Worm (Caenorhabditis elegans) whole organism, L4 larva: Measurements from ENCODE around the gene srlf-31.

Experiments
- D1046.2 ChIP-seq: fragments of 200-800 bp; sonication (Bioruptor generic); IDR thresholded peaks from 2 replicates; pipeline ENCODE4 v1.3.6; 2022; ENCODE audit warnings: missing genetic modification characterization, missing compliant biosample characterization
- F26F4.8 ChIP-seq: fragments of 200-800 bp; sonication (Bioruptor generic); conservative IDR thresholded peaks from 2 replicates; pipeline ENCODE4 v1.3.6; 2022; ENCODE audit warnings: missing genetic modification characterization, missing compliant biosample characterization
- F37D6.2 ChIP-seq: sonication (generic microtip); optimal IDR thresholded peaks from 2 replicates; lab custom pipeline; 2016; ENCODE audit warnings: mild to moderate bottlenecking, missing genetic modification characterization, missing compliant biosample characterization
- F44E2.7 ChIP-seq: fragments of 200-800 bp; sonication (Bioruptor generic); IDR thresholded peaks from 2 replicates; pipeline ENCODE4 v2.1.2; 2022; ENCODE audit warnings: missing genetic modification characterization, missing compliant biosample characterization
- R02D3.7 ChIP-seq: fragments of 150-350 bp; sonication (generic microtip); optimal IDR thresholded peaks from 3 replicates; lab custom pipeline; 2014; ENCODE audit warnings: missing biosample characterization, missing genetic modification characterization
- T26A8.4 ChIP-seq: fragments of 200-800 bp; sonication (Bioruptor generic); IDR thresholded peaks from 2 replicates; pipeline ENCODE4 v1.3.6; 2022; ENCODE audit warnings: missing genetic modification characterization, missing compliant biosample characterization
- Y105C5A.15 ChIP-seq: fragments of 200-800 bp; sonication (Bioruptor generic); IDR thresholded peaks from 2 replicates; pipeline ENCODE4 v1.3.6; 2022; ENCODE audit warnings: missing genetic modification characterization, missing compliant biosample characterization
- ZK337.2 ChIP-seq: fragments of 200-800 bp; sonication (Bioruptor generic); IDR thresholded peaks from 2 replicates; pipeline ENCODE4 v1.3.6; 2022; ENCODE audit warnings: missing genetic modification reagents, missing genetic modification characterization, missing compliant biosample characterization
- aha-1 ChIP-seq: fragments of 150-350 bp; peaks from one replicate; lab custom pipeline; 2014; ENCODE audit warnings: missing biosample characterization, missing genetic modification characterization
- aly-2 ChIP-seq: sonication (generic microtip); optimal IDR thresholded peaks from 2 replicates; lab custom pipeline; 2018; ENCODE audit warnings: missing biosample characterization, missing genetic modification characterization
- arid-1 ChIP-seq: fragments of 200-800 bp; sonication (Bioruptor generic); conservative IDR thresholded peaks from 2 replicates; pipeline ENCODE4 v1.3.6; 2022; ENCODE audit warnings: missing genetic modification reagents, missing genetic modification characterization, missing compliant biosample characterization
- ceh-20 ChIP-seq: fragments of 200-800 bp; sonication (Bioruptor generic); IDR thresholded peaks from 2 replicates; pipeline ENCODE4 v1.3.6; 2022; ENCODE audit warnings: missing genetic modification reagents, missing genetic modification characterization, missing compliant biosample characterization
- ceh-28 ChIP-seq: fragments of 150-350 bp; optimal IDR thresholded peaks from 2 replicates; lab custom pipeline; 2014; ENCODE audit warnings: missing biosample characterization, missing genetic modification reagents, missing genetic modification characterization
- ceh-62 ChIP-seq: sonication (generic microtip); optimal IDR thresholded peaks from 2 replicates; lab custom pipeline; 2017; ENCODE audit warnings: missing biosample characterization, missing genetic modification characterization
- ces-1 ChIP-seq: fragments of 150-350 bp; sonication (generic microtip); optimal IDR thresholded peaks from 4 replicates; lab custom pipeline; 2014; ENCODE audit warnings: missing biosample characterization, missing genetic modification reagents, missing genetic modification characterization
- cey-2 ChIP-seq: sonication (generic microtip); optimal IDR thresholded peaks from 3 replicates; lab custom pipeline; 2017; ENCODE audit warnings: missing genetic modification characterization, mild to moderate bottlenecking, missing compliant biosample characterization, antibody characterized with exemption, borderline replicate concordance; ENCODE audit not compliant: insufficient read depth
- ctbp-1 ChIP-seq: fragments of 200-800 bp; sonication (Bioruptor generic); IDR thresholded peaks from 2 replicates; pipeline ENCODE4 v1.3.6; 2022; ENCODE audit warnings: missing genetic modification reagents, missing genetic modification characterization, missing compliant biosample characterization
- daf-16 ChIP-seq, 3 experiments: sonication (generic microtip); optimal IDR thresholded peaks; 2 replicates each; lab custom pipeline; 2016 to 2017; ENCODE audit warnings: missing genetic modification characterization in 3 of 3, missing genetic modification reagents in 3 of 3, mild to moderate bottlenecking in 2 of 3, missing compliant biosample characterization in 2 of 3, missing biosample characterization in 1 of 3, moderate library complexity in 1 of 3
- daf-19 ChIP-seq: fragments of 200-800 bp; sonication (Bioruptor generic); conservative IDR thresholded peaks from 2 replicates; pipeline ENCODE4 v1.3.6; 2022; ENCODE audit warnings: missing genetic modification characterization, missing compliant biosample characterization
- dmd-6 ChIP-seq: fragments of 200-800 bp; sonication (Bioruptor generic); IDR thresholded peaks from 2 replicates; pipeline ENCODE4 v1.3.6; 2022; ENCODE audit warnings: missing genetic modification reagents, missing genetic modification characterization, missing compliant biosample characterization
- dmd-8 ChIP-seq: fragments of 200-800 bp; sonication (Bioruptor generic); IDR thresholded peaks from 2 replicates; pipeline ENCODE4 v1.3.6; 2022; ENCODE audit warnings: missing genetic modification characterization, missing compliant biosample characterization
- dve-1 ChIP-seq: sonication (generic microtip); optimal IDR thresholded peaks from 2 replicates; lab custom pipeline; 2017; ENCODE audit warnings: antibody characterized with exemption, mild to moderate bottlenecking, missing genetic modification characterization, missing compliant biosample characterization; ENCODE audit not compliant: insufficient read depth
- hif-1 ChIP-seq, 2 experiments: sonication (generic microtip); optimal IDR thresholded peaks; 2 replicates each; lab custom pipeline; 2016 to 2017; ENCODE audit warnings: missing compliant biosample characterization in 2 of 2, missing genetic modification characterization in 2 of 2, missing genetic modification reagents in 2 of 2, missing genotype in 2 of 2, mild to moderate bottlenecking in 1 of 2
- hlh-30 ChIP-seq: sonication (generic microtip); optimal IDR thresholded peaks from 2 replicates; lab custom pipeline; 2017; ENCODE audit warnings: antibody characterized with exemption, mild to moderate bottlenecking, missing genetic modification characterization, missing compliant biosample characterization; ENCODE audit not compliant: insufficient read depth
- lin-1 ChIP-seq: fragments of 200-800 bp; sonication (Bioruptor generic); IDR thresholded peaks from 2 replicates; pipeline ENCODE4 v1.3.6; 2022; ENCODE audit warnings: missing genetic modification reagents, missing genetic modification characterization, missing compliant biosample characterization
- lin-13 ChIP-seq: fragments of 150-350 bp; optimal IDR thresholded peaks from 2 replicates; lab custom pipeline; 2014; ENCODE audit warnings: missing biosample characterization, missing genetic modification reagents, missing genetic modification characterization
- lin-29 ChIP-seq: fragments of 200-800 bp; sonication (Bioruptor generic); IDR thresholded peaks from 2 replicates; pipeline ENCODE4 v1.3.6; 2022; ENCODE audit warnings: missing genetic modification reagents, missing genetic modification characterization, missing compliant biosample characterization
- lin-39 ChIP-seq: fragments of 150-350 bp; optimal IDR thresholded peaks from 2 replicates; lab custom pipeline; 2014; ENCODE audit warnings: missing biosample characterization, missing genetic modification reagents, missing genetic modification characterization
- madf-5 ChIP-seq, 2 experiments: fragments of 200-800 bp; sonication (Bioruptor generic); IDR thresholded peaks; 2 replicates each; pipeline ENCODE4 v1.3.6; 2022; ENCODE audit warnings: missing compliant biosample characterization in 2 of 2, missing genetic modification characterization in 2 of 2
- mdl-1 ChIP-seq, 2 experiments: fragments of 150-350 bp in 1 of 2; sonication (generic microtip) in 1 of 2; optimal IDR thresholded peaks; 2 replicates each; lab custom pipeline; 2014 to 2017; ENCODE audit warnings: missing biosample characterization in 2 of 2, missing genetic modification characterization in 2 of 2
- mep-1 ChIP-seq: fragments of 150-350 bp; sonication (generic microtip); optimal IDR thresholded peaks from 3 replicates; lab custom pipeline; 2014; ENCODE audit warnings: missing biosample characterization, missing genetic modification characterization
- mes-2 ChIP-seq: sonication (generic microtip); optimal IDR thresholded peaks from 2 replicates; lab custom pipeline; 2016; ENCODE audit warnings: missing genotype, mild to moderate bottlenecking, missing genetic modification characterization, missing compliant biosample characterization; ENCODE audit not compliant: poor library complexity, severe bottlenecking
- mxl-3 ChIP-seq: fragments of 200-800 bp; sonication (Bioruptor generic); optimal IDR thresholded peaks from 2 replicates; lab custom pipeline; 2018; ENCODE audit warnings: mild to moderate bottlenecking, missing genetic modification characterization, missing compliant biosample characterization
- nhr-11 ChIP-seq: fragments of 150-350 bp; optimal IDR thresholded peaks from 2 replicates; lab custom pipeline; 2014; ENCODE audit warnings: missing biosample characterization, missing genetic modification characterization
- nhr-237 ChIP-seq: sonication (generic microtip); optimal IDR thresholded peaks from 2 replicates; lab custom pipeline; 2017; ENCODE audit warnings: missing biosample characterization, missing genetic modification characterization
- nhr-28 ChIP-seq: fragments of 150-350 bp; optimal IDR thresholded peaks from 2 replicates; lab custom pipeline; 2014; ENCODE audit warnings: missing biosample characterization, missing genetic modification characterization
- nhr-41 ChIP-seq: fragments of 200-800 bp; sonication (Bioruptor generic); IDR thresholded peaks from 2 replicates; pipeline ENCODE4 v1.3.6; 2022; ENCODE audit warnings: missing genetic modification reagents, missing genetic modification characterization, missing compliant biosample characterization
- nhr-42 ChIP-seq: fragments of 200-800 bp; sonication (Bioruptor generic); IDR thresholded peaks from 2 replicates; pipeline ENCODE4 v1.3.6; 2022; ENCODE audit warnings: missing genetic modification characterization, missing compliant biosample characterization
- rbr-2 ChIP-seq: sonication (generic microtip); optimal IDR thresholded peaks from 2 replicates; lab custom pipeline; 2016; ENCODE audit warnings: missing genotype, missing genetic modification characterization, missing compliant biosample characterization
- sdz-12 ChIP-seq: fragments of 200-800 bp; sonication (Bioruptor generic); optimal IDR thresholded peaks from 2 replicates; lab custom pipeline; 2018; ENCODE audit warnings: mild to moderate bottlenecking, missing genetic modification characterization, missing compliant biosample characterization
- set-16 ChIP-seq: fragments of 200-800 bp; sonication (Bioruptor generic); IDR thresholded peaks from 2 replicates; pipeline ENCODE4 v1.3.6; 2022; ENCODE audit warnings: missing genetic modification reagents, missing genetic modification characterization, missing compliant biosample characterization
- spr-3 ChIP-seq: fragments of 200-800 bp; sonication (Bioruptor generic); optimal IDR thresholded peaks from 2 replicates; lab custom pipeline; 2018; ENCODE audit warnings: mild to moderate bottlenecking, missing genetic modification characterization, missing compliant biosample characterization
- tra-1 ChIP-seq: fragments of 200-800 bp; sonication (Bioruptor generic); IDR thresholded peaks from 2 replicates; pipeline ENCODE4 v1.3.6; 2022; ENCODE audit warnings: missing genetic modification reagents, missing genetic modification characterization, missing compliant biosample characterization
- unc-130 ChIP-seq: sonication (generic microtip); optimal IDR thresholded peaks from 2 replicates; lab custom pipeline; 2016; ENCODE audit warnings: missing genetic modification reagents, missing genetic modification characterization, missing compliant biosample characterization
- vab-7 ChIP-seq: fragments of 200-800 bp; sonication (Bioruptor generic); IDR thresholded peaks from 2 replicates; pipeline ENCODE4 v1.3.6; 2022; ENCODE audit warnings: missing genetic modification reagents, missing genetic modification characterization, missing compliant biosample characterization
- zag-1 ChIP-seq: fragments of 150-350 bp; optimal IDR thresholded peaks from 2 replicates; lab custom pipeline; 2014; ENCODE audit warnings: missing biosample characterization, missing genetic modification characterization
- zfp-3 ChIP-seq: fragments of 200-800 bp; sonication (Bioruptor generic); conservative IDR thresholded peaks from 2 replicates; pipeline ENCODE4 v1.3.6; 2022; ENCODE audit warnings: missing genetic modification reagents, missing genetic modification characterization, missing compliant biosample characterization
- zip-11 ChIP-seq: fragments of 200-800 bp; sonication (Bioruptor generic); IDR thresholded peaks from 2 replicates; pipeline ENCODE4 v1.3.6; 2022; ENCODE audit warnings: missing genetic modification characterization, missing compliant biosample characterization
- zip-2 ChIP-seq: fragments of 150-350 bp; optimal IDR thresholded peaks from 2 replicates; lab custom pipeline; 2014; ENCODE audit warnings: missing biosample characterization, missing genetic modification characterization
- ztf-11 ChIP-seq: fragments of 150-350 bp; optimal IDR thresholded peaks from 2 replicates; lab custom pipeline; 2014; ENCODE audit warnings: missing biosample characterization, missing genetic modification characterization

The srlf-31 gene

DNA sequence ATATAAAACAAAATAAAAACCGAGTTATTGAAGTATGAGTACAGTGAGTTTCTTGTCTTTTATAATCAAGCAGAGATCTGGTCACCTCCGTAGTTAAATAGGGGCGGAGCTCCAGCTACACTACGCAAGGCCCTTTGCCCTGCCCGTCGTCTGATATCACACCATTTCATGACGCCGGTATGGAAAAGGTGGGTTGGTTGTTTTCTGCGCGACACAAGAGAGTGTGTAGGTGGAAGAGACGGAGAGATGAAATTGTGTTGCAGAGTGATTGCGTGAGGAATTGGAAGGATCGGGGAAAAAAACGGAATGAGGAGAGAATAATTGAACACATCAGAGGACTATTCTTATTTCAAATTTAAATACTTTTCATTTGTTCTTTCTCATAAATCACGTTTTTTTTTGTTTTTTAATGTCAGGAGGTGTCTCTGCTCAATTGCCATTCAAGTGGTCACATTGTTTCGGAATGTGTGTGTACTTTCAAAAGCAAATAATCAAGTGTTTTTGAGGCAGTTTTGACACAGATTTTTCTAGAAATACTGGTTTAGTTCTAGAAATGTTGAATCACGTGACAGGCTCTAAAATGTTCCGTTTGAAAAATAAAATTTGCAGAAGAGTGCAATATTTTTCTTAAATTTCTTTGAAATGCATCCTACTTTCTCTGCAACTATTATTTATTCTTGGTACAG lies 7.1 kb downstream of the srlf-31 start, which contains the start of gene ZK822.9:
TSS of gene ZK822.9 (plus strand) at position 180 of the 686 bp plus-strand sequence.
- TF ChIP-seq ceh-62 (tag; lab: Kevin White, UChicago): no peak
- no peak for TF ChIP-seq mdl-1 (tag; optimal IDR thresholded peaks at IDR 0.05; lab: Kevin White, UChicago)
- TF ChIP-seq set-16 (GFP tag; lab: Robert Waterston, UW): peak; percentile 47; the same call in 1 of the 2 replicates
- TF ChIP-seq arid-1: no peak
- TF ChIP-seq R02D3.7 (tag; lab: Kevin White, UChicago): no peak
- no peak for TF ChIP-seq rbr-2 (tag; lab: Kevin White, UChicago)
- no peak for TF ChIP-seq vab-7
- no peak for TF ChIP-seq unc-130 (GFP tag; lab: Kevin White, UChicago)
- TF ChIP-seq nhr-41: no peak
- no peak for TF ChIP-seq lin-39
- no peak for TF ChIP-seq nhr-11
- no peak for TF ChIP-seq zfp-3
- no peak for TF ChIP-seq sdz-12 (GFP tag; lab: Kevin White, UChicago)
- TF ChIP-seq cey-2 (tag; lab: Kevin White, UChicago): no peak
- TF ChIP-seq hif-1 (tag; optimal IDR thresholded peaks at IDR 0.05; lab: Kevin White, UChicago): peak in 1 of 2 experiments; percentile 17
- peak; percentile 82 for TF ChIP-seq nhr-28
- TF ChIP-seq lin-29 (GFP tag; lab: Robert Waterston, UW): no peak
- no peak for TF ChIP-seq lin-1 (GFP tag; lab: Robert Waterston, UW)
- no peak for TF ChIP-seq T26A8.4
- TF ChIP-seq dve-1 (tag; lab: Kevin White, UChicago): peak; percentile 24
- TF ChIP-seq lin-13 (GFP tag; lab: Kevin White, UChicago): no peak
- no peak for TF ChIP-seq ceh-28 (tag; lab: Kevin White, UChicago)
- no peak for TF ChIP-seq zip-11 (GFP tag; lab: Robert Waterston, UW)
- peak; percentile 30 for TF ChIP-seq mes-2
- TF ChIP-seq tra-1: no peak
- peak; percentile 26 for TF ChIP-seq dmd-6
- TF ChIP-seq F37D6.2: no peak
- TF ChIP-seq zag-1 (tag; lab: Kevin White, UChicago): no peak
- TF ChIP-seq F44E2.7 (GFP tag; lab: Robert Waterston, UW): no peak
- no peak for TF ChIP-seq daf-19
- no peak for TF ChIP-seq ces-1 (GFP tag; lab: Kevin White, UChicago)
- TF ChIP-seq ceh-20 (GFP tag; lab: Robert Waterston, UW): no peak
- TF ChIP-seq dmd-8 (GFP tag; lab: Robert Waterston, UW): no peak
- TF ChIP-seq aly-2 (tag; lab: Kevin White, UChicago): no peak
- no peak for TF ChIP-seq D1046.2 (GFP tag; lab: Robert Waterston, UW)
- no peak for TF ChIP-seq ctbp-1
- no peak for TF ChIP-seq daf-16 (GFP tag; optimal IDR thresholded peaks at IDR 0.05; lab: Kevin White, UChicago)
- peak; percentile 70 for TF ChIP-seq daf-16 (tag; optimal IDR thresholded peaks at IDR 0.05; lab: Kevin White, UChicago)
- peak; percentile 49 for TF ChIP-seq mep-1 (tag; lab: Kevin White, UChicago)
- no peak for TF ChIP-seq zip-2 (tag; lab: Kevin White, UChicago)
- TF ChIP-seq madf-5 (GFP tag; IDR thresholded peaks at IDR 0.05; lab: Robert Waterston, UW): no peak
- TF ChIP-seq ZK337.2 (GFP tag; lab: Robert Waterston, UW): no peak
- TF ChIP-seq spr-3 (GFP tag; lab: Kevin White, UChicago): no peak
- TF ChIP-seq aha-1 (tag; lab: Kevin White, UChicago): peak; percentile 65
- TF ChIP-seq nhr-42: no peak
- TF ChIP-seq nhr-237 (tag; lab: Kevin White, UChicago): no peak
- peak; percentile 24 for TF ChIP-seq mxl-3 (GFP tag; lab: Kevin White, UChicago)
- TF ChIP-seq ztf-11: no peak
- TF ChIP-seq Y105C5A.15 (GFP tag; lab: Robert Waterston, UW): no peak
- TF ChIP-seq F26F4.8: no peak
- peak; percentile 81 for TF ChIP-seq hlh-30 (tag; lab: Kevin White, UChicago)
